Fruit fly (Drosophila melanogaster) whole organism: ENCODE data around the gene Dip-B.

Source experiments
- CG8478 ChIP-seq: fragments of >200 bp; optimal IDR thresholded peaks from 2 replicates; lab custom pipeline; 2018; ENCODE audit warnings: inconsistent platforms
- Dll ChIP-seq: fragments of >200 bp; optimal IDR thresholded peaks from 2 replicates; lab custom pipeline; 2017
- EcR ChIP-seq, 2 experiments: fragments of >200 bp; optimal IDR thresholded peaks; 2 replicates each; lab custom pipeline; 2017; ENCODE audit warnings: missing biosample characterization in 2 of 2, missing genetic modification characterization in 2 of 2, missing genetic modification reagents in 2 of 2
- pan ChIP-seq: fragments of >200 bp; optimal IDR thresholded peaks from 2 replicates; lab custom pipeline; 2017
- psq ChIP-seq: fragments of >200 bp; optimal IDR thresholded peaks from 2 replicates; lab custom pipeline; 2017
- usp ChIP-seq: fragments of >200 bp; optimal IDR thresholded peaks from 2 replicates; lab custom pipeline; 2017; ENCODE audit warnings: missing biosample characterization, missing genetic modification characterization, mixed read lengths

Gene Dip-B

DNA sequence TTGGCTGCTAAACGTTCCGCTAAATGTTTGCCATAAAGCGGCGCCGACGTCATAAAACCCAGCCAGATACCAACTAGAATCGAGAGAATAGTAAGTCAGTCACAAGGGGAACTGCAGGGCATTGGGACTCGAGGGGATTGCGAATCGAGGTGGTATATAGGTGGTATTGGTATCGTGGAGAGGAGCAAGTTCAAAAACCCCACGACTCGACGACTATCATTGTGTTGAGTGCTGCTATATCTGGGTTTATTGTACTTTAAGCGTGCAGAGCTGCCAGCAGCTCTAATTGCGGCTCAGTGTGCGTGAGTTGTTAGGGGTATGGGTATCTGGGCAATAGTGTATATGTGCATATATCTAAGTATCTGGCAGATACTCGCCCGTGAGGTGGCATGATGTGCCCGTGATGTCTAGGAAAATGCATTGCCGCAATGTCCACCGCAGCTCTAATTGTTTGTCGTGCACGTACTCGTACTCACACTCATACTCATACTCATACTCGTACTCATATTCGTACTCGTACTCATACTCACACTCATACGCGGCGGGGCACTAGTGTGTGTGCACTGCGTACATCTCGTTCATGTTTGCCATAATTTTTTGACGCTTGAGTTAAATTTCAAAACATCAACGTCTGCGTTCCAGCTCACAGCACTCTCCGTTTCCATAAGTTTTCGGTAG, 24.1 kb downstream of the Dip-B start:
- TF ChIP-seq EcR (GFP tag; optimal IDR thresholded peaks at IDR 0.05; lab: Kevin White, UChicago) (peak in 1 of 2 experiments; percentile 93), usp (no peak)

dm6 chr3R:13806710-13807093, 24.6 kb downstream of the Dip-B start:
- TF ChIP-seq pan (lab: Kevin White, UChicago) (peak; percentile 25), EcR (GFP tag; optimal IDR thresholded peaks at IDR 0.05; lab: Kevin White, UChicago) (no peak)

- no peak for TF ChIP-seq usp
- TF ChIP-seq EcR (GFP tag; optimal IDR thresholded peaks at IDR 0.05; lab: Kevin White, UChicago) = peak; percentile 61 to 99
Observed at dm6 chr3R:13807330-13807729, 25.2 kb downstream of the Dip-B start.

- TF ChIP-seq usp (no peak), EcR (GFP tag; optimal IDR thresholded peaks at IDR 0.05; lab: Kevin White, UChicago) (no peak), Dll (lab: Kevin White, UChicago) (no peak), psq (lab: Kevin White, UChicago) (no peak), pan (lab: Kevin White, UChicago) (no peak), CG8478 (lab: Kevin White, UChicago) (no peak)
Observed at dm6 chr3R:13807906-13808305, 25.8 kb downstream of the Dip-B start.

DNA sequence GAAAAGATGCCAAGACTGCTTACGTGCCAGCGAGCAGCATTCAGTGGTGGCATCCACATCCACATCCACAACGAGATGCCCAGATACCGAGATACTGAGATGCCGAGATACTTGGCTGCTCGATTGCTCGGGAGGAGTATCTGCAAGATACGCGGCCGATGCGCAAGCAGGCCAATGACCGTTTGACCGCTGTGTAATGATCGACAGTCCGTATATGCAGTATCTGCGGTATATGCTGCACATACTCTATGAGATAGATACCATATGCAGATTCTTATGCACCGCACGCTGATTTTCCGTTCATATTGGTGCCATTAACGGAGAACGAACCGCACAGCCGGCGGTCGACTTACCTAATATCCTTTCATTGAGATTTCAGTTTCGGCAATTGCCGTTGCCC, 27.2 kb downstream of the Dip-B start:
- TF ChIP-seq psq (lab: Kevin White, UChicago) (no peak), pan (lab: Kevin White, UChicago) (no peak), usp (no peak), Dll (lab: Kevin White, UChicago) (no peak), EcR (GFP tag; optimal IDR thresholded peaks at IDR 0.05; lab: Kevin White, UChicago) (peak in 1 of 2 experiments; percentile 14)

dm6 chr3R:13810308-13810707, 28.2 kb downstream of the Dip-B start:
- no peak for TF ChIP-seq usp
- TF ChIP-seq CG8478 (lab: Kevin White, UChicago) = no peak
- no peak for TF ChIP-seq Dll (lab: Kevin White, UChicago)
- no peak for TF ChIP-seq EcR (GFP tag; optimal IDR thresholded peaks at IDR 0.05; lab: Kevin White, UChicago)
- TF ChIP-seq pan (lab: Kevin White, UChicago) = no peak
- no peak for TF ChIP-seq psq (lab: Kevin White, UChicago)

- TF ChIP-seq usp (no peak), pan (lab: Kevin White, UChicago) (no peak)
Observed at dm6 chr3R:13811737-13812136, 29.6 kb downstream of the Dip-B start.

DNA sequence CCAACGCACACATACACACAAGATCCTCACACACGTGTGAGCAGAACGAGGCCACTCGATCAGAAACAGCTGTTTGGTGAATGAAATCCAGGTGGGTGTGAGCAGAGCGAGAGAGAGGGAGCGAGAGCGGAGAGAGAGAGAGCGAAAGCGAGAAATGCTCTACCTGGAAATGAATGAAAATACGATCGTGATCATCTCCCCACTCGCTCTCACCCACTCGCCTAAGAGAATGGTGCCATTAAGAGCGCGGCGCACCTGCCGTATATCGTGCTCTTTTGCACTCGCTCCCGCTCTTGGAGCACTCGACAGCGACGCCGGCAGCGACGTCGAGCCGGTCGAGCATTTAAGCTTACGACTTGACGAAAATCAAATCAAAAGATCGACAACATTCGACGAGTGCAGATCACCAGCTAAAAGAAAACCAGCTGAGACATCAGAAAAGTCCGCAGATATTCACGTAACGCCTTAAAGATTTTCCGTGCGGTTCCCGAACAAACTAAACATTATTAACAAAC, 30.7 kb downstream of the Dip-B start, which contains the start of the genes tal-1A, tal-2A, tal-3A and tal-AA:
tal-1A (plus strand) TSS at position 374 of the 515 bp plus-strand sequence.
tal-2A (plus strand) TSS at position 374 of the 515 bp plus-strand sequence.
tal-3A (plus strand) TSS at position 374 of the 515 bp plus-strand sequence.
tal-AA (plus strand) TSS at position 374 of the 515 bp plus-strand sequence.
- peak; percentile 11 for TF ChIP-seq CG8478 (lab: Kevin White, UChicago)
- TF ChIP-seq usp = no peak
- peak; percentile 94 for TF ChIP-seq Dll (lab: Kevin White, UChicago)
- no peak for TF ChIP-seq pan (lab: Kevin White, UChicago)
- TF ChIP-seq psq (lab: Kevin White, UChicago) = no peak
- TF ChIP-seq EcR (GFP tag; optimal IDR thresholded peaks at IDR 0.05; lab: Kevin White, UChicago) = peak in 1 of 2 experiments; percentile 20

DNA sequence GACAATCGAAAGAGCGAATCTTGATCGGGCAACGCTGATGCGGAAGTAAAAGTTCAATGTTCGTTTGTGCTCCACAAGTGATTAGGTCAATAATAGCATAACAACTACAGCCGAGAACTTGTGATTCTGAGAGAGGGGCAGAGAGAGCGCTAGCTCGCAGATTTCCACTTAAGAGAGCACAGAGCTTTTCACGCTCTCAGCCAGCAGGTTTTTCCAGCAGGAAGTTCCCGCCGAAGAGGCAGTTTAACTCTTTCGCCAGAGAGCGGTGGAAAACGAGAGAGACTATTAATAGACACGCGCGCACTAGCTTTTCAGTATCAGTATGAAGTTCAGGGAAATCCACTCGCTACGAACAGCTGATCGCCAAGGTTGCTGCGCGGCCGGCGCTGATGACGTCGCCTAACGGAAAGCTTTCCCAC, 32.9 kb downstream of the Dip-B start:
- TF ChIP-seq EcR (GFP tag; optimal IDR thresholded peaks at IDR 0.05; lab: Kevin White, UChicago) (peak in 1 of 2 experiments; percentile 46), Dll (lab: Kevin White, UChicago) (peak; percentile 26), usp (no peak), pan (lab: Kevin White, UChicago) (no peak)

DNA sequence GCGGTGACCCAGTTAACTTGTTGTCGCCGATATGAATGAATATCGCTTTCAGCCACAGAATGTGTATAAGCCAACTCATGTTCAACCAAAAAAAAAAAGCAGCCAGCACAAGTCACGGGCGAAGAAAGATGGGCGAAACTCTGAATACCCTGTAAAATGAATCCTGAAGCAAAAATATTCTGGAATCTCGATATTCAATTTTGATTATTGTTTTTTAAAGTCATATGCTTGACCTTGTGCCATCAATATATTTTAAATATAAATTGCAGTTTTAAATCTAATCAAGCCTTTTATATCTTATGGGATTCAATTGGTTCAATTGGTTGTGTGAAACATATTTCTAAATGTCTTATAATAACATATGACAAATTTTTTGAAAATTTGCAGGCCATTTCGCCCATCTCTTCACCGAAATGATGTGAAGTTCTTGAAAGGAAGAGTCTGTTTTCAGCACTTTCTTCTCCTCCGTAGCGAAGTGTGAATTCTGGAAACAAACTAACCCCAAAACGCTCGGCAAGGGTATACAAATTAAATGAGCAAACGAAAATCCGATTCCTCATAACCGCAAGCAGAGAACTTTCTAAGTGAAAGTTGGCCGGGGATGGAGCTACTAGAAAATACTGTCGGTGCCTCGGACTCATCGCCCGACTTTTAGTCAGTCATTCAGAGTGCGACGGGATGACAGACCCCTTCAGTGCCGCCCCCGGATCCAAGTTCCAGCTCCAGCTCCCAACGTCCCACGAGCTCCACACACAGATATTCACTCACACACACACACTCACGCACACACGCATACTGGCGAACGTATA, 33.7 kb downstream of the Dip-B start:
- TF ChIP-seq CG8478 (lab: Kevin White, UChicago) (no peak), Dll (lab: Kevin White, UChicago) (no peak), EcR (GFP tag; optimal IDR thresholded peaks at IDR 0.05; lab: Kevin White, UChicago) (no peak), usp (no peak), pan (lab: Kevin White, UChicago) (peak; percentile 50)

dm6 chr3R:13816375-13816711, 34.3 kb downstream of the Dip-B start:
- TF ChIP-seq CG8478 (lab: Kevin White, UChicago) = no peak

DNA sequence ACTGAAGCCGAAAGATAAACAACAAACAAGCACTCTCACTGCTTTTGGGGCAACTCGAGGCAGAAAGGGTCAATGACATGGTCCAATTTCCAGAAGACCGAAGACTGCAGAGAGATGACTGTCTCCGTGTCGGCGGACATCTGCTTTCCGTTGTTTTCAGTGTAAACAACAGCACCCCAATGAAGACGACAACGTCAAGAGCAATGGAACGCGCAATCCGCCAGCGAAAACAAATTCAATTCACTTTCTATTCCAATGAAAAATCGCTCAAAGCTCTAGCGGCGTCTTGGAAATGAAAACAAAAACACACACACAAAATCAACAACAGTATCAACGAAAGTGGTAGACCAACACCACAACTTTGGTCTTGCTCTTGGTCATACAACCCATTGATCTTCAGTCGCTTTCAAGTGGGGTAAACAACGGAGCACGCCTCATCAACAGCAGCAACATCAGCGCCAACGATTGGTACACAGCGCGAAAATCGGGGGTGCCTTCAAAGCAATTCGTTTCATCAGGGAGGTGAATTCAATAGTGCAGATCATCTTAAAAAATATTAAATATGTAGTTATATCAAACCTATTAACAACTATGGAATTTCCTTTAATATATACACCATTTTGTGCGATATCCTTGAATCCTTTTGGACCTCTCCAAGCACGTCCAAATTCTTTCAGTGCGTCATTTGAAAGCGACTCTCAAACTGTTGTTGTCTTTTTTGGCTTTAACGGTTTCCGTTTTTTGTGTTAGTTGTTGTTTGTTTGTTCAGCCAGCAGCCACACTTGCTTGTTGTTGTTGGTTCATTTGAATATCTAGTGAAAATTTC, 35.6 kb downstream of the Dip-B start:
- TF ChIP-seq EcR (GFP tag; optimal IDR thresholded peaks at IDR 0.05; lab: Kevin White, UChicago) (peak in 1 of 2 experiments; percentile 28), CG8478 (lab: Kevin White, UChicago) (no peak), usp (no peak), pan (lab: Kevin White, UChicago) (no peak), psq (lab: Kevin White, UChicago) (no peak), Dll (lab: Kevin White, UChicago) (no peak)
